Worm (Caenorhabditis elegans) whole organism, late embryonic: ENCODE results near the gene F36H9.5.

Experiments used
- F13H6.1 ChIP-seq: sonication (generic microtip); optimal IDR thresholded peaks from 2 replicates; lab custom pipeline; 2016; ENCODE audit warnings: missing genetic modification characterization, missing compliant biosample characterization
- K02D7.2 ChIP-seq: sonication (generic microtip); optimal IDR thresholded peaks from 2 replicates; lab custom pipeline; 2017; ENCODE audit warnings: mild to moderate bottlenecking, missing genetic modification characterization, missing compliant biosample characterization
- K09A11.1 ChIP-seq: sonication (generic microtip); optimal IDR thresholded peaks from 2 replicates; lab custom pipeline; 2017; ENCODE audit warnings: antibody characterized with exemption, mild to moderate bottlenecking, missing genetic modification characterization, missing compliant biosample characterization; ENCODE audit not compliant: insufficient read depth
- ama-1 ChIP-seq: fragments of 150-350 bp; optimal IDR thresholded peaks from 2 replicates; lab custom pipeline; 2014
- ceh-14 ChIP-seq: sonication (generic microtip); optimal IDR thresholded peaks from 2 replicates; lab custom pipeline; 2016; ENCODE audit warnings: missing genotype, missing genetic modification characterization, missing compliant biosample characterization
- ceh-2 ChIP-seq: sonication (generic microtip); optimal IDR thresholded peaks from 2 replicates; lab custom pipeline; 2016; ENCODE audit warnings: missing genotype, missing genetic modification characterization, missing compliant biosample characterization
- ceh-22 ChIP-seq: sonication (generic microtip); optimal IDR thresholded peaks from 2 replicates; lab custom pipeline; 2017; ENCODE audit warnings: missing biosample characterization, missing genetic modification characterization
- ceh-24 ChIP-seq: sonication (generic microtip); optimal IDR thresholded peaks from 2 replicates; lab custom pipeline; 2016; ENCODE audit warnings: mild to moderate bottlenecking, missing genetic modification characterization, missing compliant biosample characterization
- ceh-30 ChIP-seq: fragments of 150-350 bp; optimal IDR thresholded peaks from 2 replicates; lab custom pipeline; 2014; ENCODE audit warnings: missing biosample characterization, missing genetic modification characterization
- ceh-34 ChIP-seq: sonication (generic microtip); optimal IDR thresholded peaks from 2 replicates; lab custom pipeline; 2016; ENCODE audit warnings: mild to moderate bottlenecking, missing genetic modification characterization, missing compliant biosample characterization
- ceh-45 ChIP-seq: fragments of 200-800 bp; sonication (Bioruptor generic); IDR thresholded peaks from 2 replicates; pipeline ENCODE4 v1.3.6; 2022; ENCODE audit warnings: missing genetic modification reagents, missing genetic modification characterization, missing compliant biosample characterization
- dmd-4 ChIP-seq: sonication (generic microtip); optimal IDR thresholded peaks from 2 replicates; lab custom pipeline; 2016; ENCODE audit warnings: borderline replicate concordance, missing genetic modification characterization, missing compliant biosample characterization
- dve-1 ChIP-seq: sonication (generic microtip); optimal IDR thresholded peaks from 2 replicates; lab custom pipeline; 2017; ENCODE audit warnings: antibody characterized with exemption, mild to moderate bottlenecking, missing genetic modification characterization, missing compliant biosample characterization
- elt-2 ChIP-seq: sonication (generic microtip); optimal IDR thresholded peaks from 2 replicates; lab custom pipeline; 2016; ENCODE audit warnings: missing genetic modification reagents, missing genetic modification characterization, missing compliant biosample characterization
- elt-4 ChIP-seq: sonication (generic microtip); optimal IDR thresholded peaks from 2 replicates; lab custom pipeline; 2016; ENCODE audit warnings: missing genetic modification characterization, missing compliant biosample characterization
- eyg-1 ChIP-seq: sonication (generic microtip); optimal IDR thresholded peaks from 2 replicates; lab custom pipeline; 2016; ENCODE audit warnings: missing genotype, missing genetic modification characterization, missing compliant biosample characterization
- fax-1 ChIP-seq: sonication (generic microtip); optimal IDR thresholded peaks from 2 replicates; lab custom pipeline; 2016; ENCODE audit warnings: missing genotype, missing genetic modification characterization, missing compliant biosample characterization
- hlh-30 ChIP-seq: sonication (generic microtip); optimal IDR thresholded peaks from 2 replicates; lab custom pipeline; 2017; ENCODE audit warnings: antibody characterized with exemption, missing genetic modification characterization, missing compliant biosample characterization; ENCODE audit not compliant: insufficient read depth
- hlh-6 ChIP-seq: sonication (generic microtip); optimal IDR thresholded peaks from 2 replicates; lab custom pipeline; 2016; ENCODE audit warnings: missing genotype, missing genetic modification characterization, missing compliant biosample characterization
- hlh-8 ChIP-seq: sonication (generic microtip); optimal IDR thresholded peaks from 2 replicates; lab custom pipeline; 2016; ENCODE audit warnings: missing genotype, missing genetic modification characterization, missing compliant biosample characterization
- madf-2 ChIP-seq: sonication (generic microtip); optimal IDR thresholded peaks from 2 replicates; lab custom pipeline; 2017; ENCODE audit warnings: missing genetic modification characterization, missing compliant biosample characterization
- mec-3 ChIP-seq: sonication (generic microtip); optimal IDR thresholded peaks from 2 replicates; lab custom pipeline; 2016; ENCODE audit warnings: borderline replicate concordance, missing genetic modification characterization, missing compliant biosample characterization
- nhr-11 ChIP-seq: fragments of 150-350 bp; optimal IDR thresholded peaks from 2 replicates; lab custom pipeline; 2014; ENCODE audit warnings: missing biosample characterization, missing genetic modification characterization
- nhr-232 ChIP-seq: sonication (generic microtip); optimal IDR thresholded peaks from 2 replicates; lab custom pipeline; 2016; ENCODE audit warnings: missing genetic modification characterization, missing compliant biosample characterization
- npax-4 ChIP-seq: sonication (generic microtip); optimal IDR thresholded peaks from 2 replicates; lab custom pipeline; 2016; ENCODE audit warnings: missing genetic modification characterization, missing compliant biosample characterization
- pat-9 ChIP-seq: fragments of 200-800 bp; sonication (Bioruptor generic); optimal IDR thresholded peaks from 2 replicates; lab custom pipeline; 2018; ENCODE audit warnings: mild to moderate bottlenecking, missing genetic modification characterization, moderate library complexity, missing compliant biosample characterization
- pha-4 ChIP-seq: fragments of 150-350 bp; optimal IDR thresholded peaks from 2 replicates; lab custom pipeline; 2018; ENCODE audit warnings: missing biosample characterization, missing genetic modification reagents, missing genetic modification characterization
- pros-1 ChIP-seq: fragments of 150-350 bp; optimal IDR thresholded peaks from 2 replicates; lab custom pipeline; 2014; ENCODE audit warnings: missing biosample characterization, missing genetic modification reagents, missing genetic modification characterization
- ref-2 ChIP-seq: sonication (generic microtip); optimal IDR thresholded peaks from 2 replicates; lab custom pipeline; 2016; ENCODE audit warnings: missing genetic modification characterization, missing compliant biosample characterization
- rnt-1 ChIP-seq: sonication (generic microtip); optimal IDR thresholded peaks from 2 replicates; lab custom pipeline; 2016; ENCODE audit warnings: missing genetic modification characterization, missing compliant biosample characterization
- tbx-2 ChIP-seq: sonication (generic microtip); optimal IDR thresholded peaks from 2 replicates; lab custom pipeline; 2016; ENCODE audit warnings: missing genetic modification characterization, missing compliant biosample characterization
- unc-55 ChIP-seq: sonication (generic microtip); optimal IDR thresholded peaks from 2 replicates; lab custom pipeline; 2017; ENCODE audit warnings: missing biosample characterization, missing genetic modification reagents, missing genetic modification characterization
- unc-86 ChIP-seq: sonication (generic microtip); optimal IDR thresholded peaks from 2 replicates; lab custom pipeline; 2016; ENCODE audit warnings: missing genetic modification characterization, missing compliant biosample characterization
- zip-5 ChIP-seq: sonication (generic microtip); optimal IDR thresholded peaks from 2 replicates; lab custom pipeline; 2016; ENCODE audit warnings: missing genetic modification characterization, missing compliant biosample characterization
- ztf-16 ChIP-seq: sonication (generic microtip); optimal IDR thresholded peaks from 2 replicates; lab custom pipeline; 2017; ENCODE audit warnings: missing genetic modification characterization, missing compliant biosample characterization

F36H9.5 gene

DNA sequence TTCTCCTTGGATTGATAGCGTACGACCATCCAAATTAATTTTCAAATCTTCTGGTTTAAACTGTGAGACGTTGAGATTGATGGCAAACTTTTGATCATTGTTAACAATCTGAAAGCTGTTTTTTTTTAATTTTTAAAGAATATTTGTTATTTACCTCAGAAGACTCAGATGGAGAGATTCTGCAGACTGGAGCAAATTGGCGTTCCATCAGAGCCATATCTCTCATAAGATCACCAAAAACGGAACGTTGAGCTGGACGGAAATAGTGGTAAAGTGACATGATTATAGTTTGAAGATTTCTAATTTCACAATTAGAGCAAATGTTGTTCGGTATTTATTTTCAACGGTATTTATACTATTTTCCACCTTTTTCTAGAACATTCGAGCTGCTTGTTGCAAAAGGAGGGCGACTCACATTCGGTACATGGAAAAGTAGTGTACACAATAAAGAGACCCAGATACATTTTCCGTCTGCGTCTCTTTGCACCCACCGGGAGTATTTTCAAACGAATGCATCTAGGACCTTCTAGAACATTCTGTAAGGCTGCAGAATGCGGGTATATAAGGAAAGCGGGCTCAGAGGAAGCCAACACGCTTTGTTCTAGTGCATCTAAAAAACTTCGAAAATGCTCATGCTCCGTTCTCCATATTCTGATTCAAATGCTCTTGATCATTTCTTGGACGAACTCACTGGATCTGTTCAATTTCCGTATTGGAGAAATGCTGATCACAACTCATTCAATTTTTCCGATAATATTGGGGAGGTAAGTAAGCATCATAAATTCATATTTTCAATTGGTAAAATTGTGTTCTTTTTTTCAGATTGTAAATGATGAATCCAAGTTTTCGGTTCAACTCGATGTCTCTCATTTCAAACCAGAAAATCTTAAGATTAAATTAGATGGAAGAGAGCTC is 23.1 kb upstream of the F36H9.5 start, which contains the start of the genes hsp-16.2 and hsp-16.41 (continued):
- peak; percentile 60 for TF ChIP-seq unc-55
- TF ChIP-seq K09A11.1 (tag; lab: Kevin White, UChicago), result no peak
- no peak for TF ChIP-seq zip-5 (tag; lab: Kevin White, UChicago)
- peak; percentile 22 for TF ChIP-seq pat-9 (tag; lab: Kevin White, UChicago)
- TF ChIP-seq tbx-2, result no peak
- TF ChIP-seq rnt-1, result no peak
- TF ChIP-seq elt-2 (tag; lab: Kevin White, UChicago), result peak; percentile 10
- TF ChIP-seq hlh-6 (tag; lab: Kevin White, UChicago), result no peak
- TF ChIP-seq ceh-2 (tag; lab: Kevin White, UChicago), result no peak
- no peak for TF ChIP-seq fax-1
- no peak for TF ChIP-seq elt-4 (tag; lab: Kevin White, UChicago)

DNA sequence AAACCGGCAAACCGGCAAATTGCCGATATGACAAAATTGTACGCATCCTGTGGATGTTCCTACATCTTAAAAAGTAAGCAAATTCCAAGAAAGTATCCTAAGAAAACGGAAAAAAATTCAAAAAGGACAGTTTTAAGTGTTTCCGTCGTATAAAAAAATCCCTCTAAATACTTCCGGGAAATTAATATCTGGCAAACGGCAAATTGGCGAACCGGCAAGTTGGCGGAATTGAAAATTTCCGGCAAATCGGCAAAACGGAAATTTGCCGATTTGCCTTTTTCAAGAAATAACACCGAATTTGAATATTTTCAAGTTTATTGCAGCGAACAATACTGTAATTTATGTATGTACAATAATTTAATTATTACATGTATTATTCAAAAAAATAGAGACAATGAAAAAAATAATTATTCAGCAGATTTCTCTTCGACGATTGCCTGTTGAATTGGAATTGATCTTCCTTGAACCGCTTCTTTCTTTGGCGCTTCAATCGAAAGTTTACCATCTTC is 22.3 kb upstream of the F36H9.5 start:
- no peak for TF ChIP-seq ceh-45 (GFP tag; lab: Robert Waterston, UW)
- no peak for TF ChIP-seq unc-55
- TF ChIP-seq pros-1 (tag; lab: Kevin White, UChicago), result no peak
- TF ChIP-seq ceh-14 (tag; lab: Kevin White, UChicago), result no peak
- no peak for TF ChIP-seq ama-1 (lab: Kevin White, UChicago)
- no peak for TF ChIP-seq F13H6.1 (tag; lab: Kevin White, UChicago)
- TF ChIP-seq unc-86 (tag; lab: Kevin White, UChicago), result no peak
- no peak for TF ChIP-seq dmd-4 (tag; lab: Kevin White, UChicago)

DNA sequence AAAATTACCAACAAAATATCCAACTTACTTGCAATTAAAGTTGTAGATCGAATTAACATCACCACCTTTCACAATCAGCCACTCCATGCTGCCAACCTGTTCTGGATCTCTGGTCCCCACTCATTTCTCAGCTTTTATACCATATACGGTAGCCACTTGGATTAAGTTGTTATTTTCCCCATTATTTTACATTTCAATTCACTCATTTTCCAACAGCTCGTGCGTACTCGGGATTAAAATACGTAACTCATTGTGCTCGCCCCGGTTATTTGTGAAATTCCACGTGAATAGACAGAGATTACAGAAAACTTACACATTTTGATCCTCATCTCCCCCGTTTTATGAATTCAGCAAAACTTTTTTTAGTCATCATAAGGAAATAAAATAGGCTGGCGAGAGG is 21.2 kb upstream of the F36H9.5 start, which contains the start of gene srt-41:
TSS of gene srt-41 (minus strand) at position 101 of the 400 bp plus-strand sequence.
- TF ChIP-seq zip-5 (tag; lab: Kevin White, UChicago) (no peak), ceh-22 (no peak), npax-4 (no peak), ama-1 (lab: Kevin White, UChicago) (no peak), hlh-6 (tag; lab: Kevin White, UChicago) (no peak), ref-2 (no peak), K09A11.1 (tag; lab: Kevin White, UChicago) (no peak), pat-9 (tag; lab: Kevin White, UChicago) (no peak), unc-86 (tag; lab: Kevin White, UChicago) (no peak), K02D7.2 (tag; lab: Kevin White, UChicago) (no peak), nhr-11 (tag; lab: Kevin White, UChicago) (no peak), ceh-34 (tag; lab: Kevin White, UChicago) (no peak), nhr-232 (no peak), pha-4 (tag; lab: Kevin White, UChicago) (no peak), elt-2 (tag; lab: Kevin White, UChicago) (no peak), hlh-30 (tag; lab: Kevin White, UChicago) (no peak), tbx-2 (no peak), ceh-45 (GFP tag; lab: Robert Waterston, UW) (no peak), eyg-1 (no peak), hlh-8 (tag; lab: Kevin White, UChicago) (no peak)

DNA sequence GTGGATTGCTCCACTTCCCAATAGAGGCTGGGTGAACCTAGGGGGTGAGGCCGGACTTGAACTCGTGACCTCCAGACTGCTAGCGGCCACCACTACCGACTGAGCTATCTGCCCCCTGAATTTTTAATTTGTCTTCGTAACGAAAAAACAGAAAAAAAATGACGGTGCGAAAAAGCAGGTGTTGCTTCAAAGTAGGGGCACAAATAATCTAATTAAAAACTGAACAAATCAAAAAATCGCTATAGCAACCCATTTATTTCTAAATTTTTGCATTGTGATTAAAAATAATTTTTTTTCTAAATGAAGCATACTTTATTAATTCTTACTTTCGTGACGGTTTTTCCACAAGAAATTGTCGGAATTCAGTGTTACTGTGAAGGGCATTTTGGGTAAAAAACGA is 16.1 kb upstream of the F36H9.5 start, which contains the start of gene F36H9.10:
TSS of gene F36H9.10 (plus strand) at position 301 of the 400 bp plus-strand sequence.
- TF ChIP-seq ztf-16 (tag; lab: Kevin White, UChicago) (no peak), madf-2 (tag; lab: Kevin White, UChicago) (no peak), ceh-30 (no peak), mec-3 (tag; lab: Kevin White, UChicago) (no peak), dve-1 (tag; lab: Kevin White, UChicago) (no peak), ceh-14 (tag; lab: Kevin White, UChicago) (no peak), ceh-24 (tag; lab: Kevin White, UChicago) (no peak)
